Worm (Caenorhabditis elegans) whole organism, L2 larva: Measurements from ENCODE around the gene fbxa-86.

Experiments
- Y55F3AM.14 ChIP-seq: fragments of 200-800 bp; sonication (Bioruptor generic); optimal IDR thresholded peaks from 2 replicates; lab custom pipeline; 2018; ENCODE audit warnings: mild to moderate bottlenecking, missing genetic modification characterization, missing compliant biosample characterization
- ZK546.5 ChIP-seq: sonication (generic microtip); optimal IDR thresholded peaks from 2 replicates; lab custom pipeline; 2017; ENCODE audit warnings: missing biosample characterization, missing genetic modification characterization
- aly-2 ChIP-seq: fragments of 150-350 bp; optimal IDR thresholded peaks from 2 replicates; lab custom pipeline; 2014; ENCODE audit warnings: missing biosample characterization, missing genetic modification characterization
- ama-1 ChIP-seq: fragments of 150-350 bp; optimal IDR thresholded peaks from 2 replicates; lab custom pipeline; 2018; ENCODE audit warnings: inconsistent platforms
- ceh-82 ChIP-seq: fragments of 150-350 bp; optimal IDR thresholded peaks from 2 replicates; lab custom pipeline; 2014; ENCODE audit warnings: missing biosample characterization, missing genetic modification characterization
- crh-2 ChIP-seq: sonication (generic microtip); optimal IDR thresholded peaks from 2 replicates; lab custom pipeline; 2017; ENCODE audit warnings: missing biosample characterization, missing genetic modification characterization
- egl-27 ChIP-seq: sonication (generic microtip); optimal IDR thresholded peaks from 3 replicates; lab custom pipeline; 2017; ENCODE audit warnings: missing biosample characterization, missing genetic modification reagents, missing genetic modification characterization
- elt-1 ChIP-seq: fragments of 150-350 bp; optimal IDR thresholded peaks from 2 replicates; lab custom pipeline; 2014; ENCODE audit warnings: missing biosample characterization, missing genetic modification characterization
- fos-1 ChIP-seq: fragments of 150-350 bp; optimal IDR thresholded peaks from 2 replicates; lab custom pipeline; 2014; ENCODE audit warnings: missing biosample characterization, missing genetic modification characterization
- gmeb-1 ChIP-seq: fragments of 150-350 bp; optimal IDR thresholded peaks from 2 replicates; lab custom pipeline; 2014; ENCODE audit warnings: missing biosample characterization, missing genetic modification characterization
- lin-11 ChIP-seq: fragments of 150-350 bp; sonication (generic microtip); optimal IDR thresholded peaks from 2 replicates; lab custom pipeline; 2014; ENCODE audit warnings: missing biosample characterization, missing genetic modification characterization, inconsistent platforms, mixed read lengths
- lin-13 ChIP-seq: fragments of 150-350 bp; optimal IDR thresholded peaks from 2 replicates; lab custom pipeline; 2014; ENCODE audit warnings: missing biosample characterization, missing genetic modification reagents, missing genetic modification characterization
- lin-39 ChIP-seq: fragments of 150-350 bp; optimal IDR thresholded peaks from 2 replicates; lab custom pipeline; 2014; ENCODE audit warnings: missing biosample characterization, missing genetic modification reagents, missing genetic modification characterization
- mab-5 ChIP-seq: fragments of 150-350 bp; optimal IDR thresholded peaks from 2 replicates; lab custom pipeline; 2014; ENCODE audit warnings: missing biosample characterization, missing genetic modification characterization
- nhr-11 ChIP-seq: fragments of 150-350 bp; optimal IDR thresholded peaks from 2 replicates; lab custom pipeline; 2014; ENCODE audit warnings: missing biosample characterization, missing genetic modification characterization
- nhr-12 ChIP-seq: fragments of 150-350 bp; optimal IDR thresholded peaks from 2 replicates; lab custom pipeline; 2014; ENCODE audit warnings: missing biosample characterization, missing genetic modification characterization
- nhr-129 ChIP-seq: fragments of 150-350 bp; optimal IDR thresholded peaks from 2 replicates; lab custom pipeline; 2014; ENCODE audit warnings: missing biosample characterization, missing genetic modification characterization
- nhr-23 ChIP-seq: fragments of 150-350 bp; optimal IDR thresholded peaks from 2 replicates; lab custom pipeline; 2014; ENCODE audit warnings: missing biosample characterization, missing genetic modification reagents, missing genetic modification characterization
- nhr-25 ChIP-seq: fragments of 150-350 bp; sonication (generic microtip); optimal IDR thresholded peaks from 3 replicates; lab custom pipeline; 2014; ENCODE audit warnings: missing biosample characterization, missing genetic modification characterization
- sem-4 ChIP-seq: fragments of 150-350 bp; optimal IDR thresholded peaks from 2 replicates; lab custom pipeline; 2014; ENCODE audit warnings: missing biosample characterization, missing genetic modification reagents, missing genetic modification characterization
- skn-1 ChIP-seq: sonication (generic microtip); optimal IDR thresholded peaks from 2 replicates; lab custom pipeline; 2017; ENCODE audit warnings: missing biosample characterization, missing genetic modification characterization
- sma-3 ChIP-seq: sonication (generic microtip); optimal IDR thresholded peaks from 2 replicates; lab custom pipeline; 2016; ENCODE audit warnings: missing genetic modification reagents, missing genetic modification characterization, missing compliant biosample characterization
- sma-9 ChIP-seq, 2 experiments: fragments of 150-350 bp in 1 of 2; sonication (generic microtip) in 1 of 2; optimal IDR thresholded peaks; 2 replicates each; lab custom pipeline; 2014 to 2016; ENCODE audit warnings: missing genetic modification characterization in 2 of 2, mild to moderate bottlenecking in 1 of 2, missing biosample characterization in 1 of 2, missing compliant biosample characterization in 1 of 2, missing genetic modification reagents in 1 of 2, moderate library complexity in 1 of 2
- snpc-4 ChIP-seq: fragments of 150-350 bp; optimal IDR thresholded peaks from 2 replicates; lab custom pipeline; 2014; ENCODE audit warnings: missing biosample characterization, missing genetic modification characterization
- unc-39 ChIP-seq: fragments of 150-350 bp; optimal IDR thresholded peaks from 2 replicates; lab custom pipeline; 2014; ENCODE audit warnings: missing biosample characterization, missing genetic modification characterization
- unc-55 ChIP-seq: fragments of 150-350 bp; sonication (generic microtip); optimal IDR thresholded peaks from 3 replicates; lab custom pipeline; 2014; ENCODE audit warnings: missing biosample characterization, missing genetic modification reagents, missing genetic modification characterization
- unc-62 ChIP-seq: fragments of 150-350 bp; optimal IDR thresholded peaks from 2 replicates; lab custom pipeline; 2014; ENCODE audit warnings: missing biosample characterization, missing genetic modification reagents, missing genetic modification characterization
- zag-1 ChIP-seq: fragments of 150-350 bp; optimal IDR thresholded peaks from 2 replicates; lab custom pipeline; 2014; ENCODE audit warnings: missing biosample characterization, missing genetic modification characterization
- ztf-1 ChIP-seq: fragments of 200-800 bp; sonication (Bioruptor generic); conservative IDR thresholded peaks from 2 replicates; pipeline ENCODE4 v1.3.6; 2022; ENCODE audit warnings: missing genetic modification characterization, missing compliant biosample characterization
- ztf-11 ChIP-seq: sonication (generic microtip); optimal IDR thresholded peaks from 2 replicates; lab custom pipeline; 2017; ENCODE audit warnings: missing biosample characterization, missing genetic modification characterization
- ztf-4 ChIP-seq: fragments of 150-350 bp; optimal IDR thresholded peaks from 2 replicates; lab custom pipeline; 2014; ENCODE audit warnings: missing biosample characterization, missing genetic modification characterization

Gene fbxa-86

ce11 chrIV:4975995-4976394 lies 38.2 kb upstream of the fbxa-86 start, which contains the start of gene Y9C9A.16:
Gene Y9C9A.16 (minus strand): TSS chrIV:4976125.
- TF ChIP-seq lin-39 (tag; lab: Kevin White, UChicago) (no peak), ztf-1 (GFP tag; lab: Robert Waterston, UW) (no peak), zag-1 (tag; lab: Kevin White, UChicago) (no peak)

DNA sequence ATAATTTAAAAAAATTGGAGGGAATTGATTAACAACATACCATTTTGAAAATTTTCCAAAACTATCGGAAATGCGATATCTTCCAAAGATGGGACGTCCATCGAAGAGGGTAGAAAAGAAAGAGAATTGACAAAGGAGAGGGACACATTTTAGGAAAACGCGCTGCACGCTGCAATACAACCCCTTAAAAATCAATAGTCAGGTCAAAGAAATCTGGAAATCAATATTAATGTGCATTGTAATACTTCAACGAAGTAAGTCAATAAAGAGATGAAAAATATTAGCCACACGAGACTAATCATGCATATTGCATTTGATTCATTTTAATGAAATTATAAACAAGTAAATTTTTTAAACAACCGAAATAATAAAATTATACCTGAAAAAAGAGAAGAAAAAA lies 31.6 kb upstream of the fbxa-86 start, which contains the start of gene Y9C9A.13:
Gene Y9C9A.13 (minus strand): TSS at position 101 of the 400 bp plus-strand sequence.
- TF ChIP-seq ZK546.5 (tag; lab: Kevin White, UChicago), result no peak
- TF ChIP-seq sem-4 (tag; lab: Kevin White, UChicago), result no peak
- TF ChIP-seq zag-1 (tag; lab: Kevin White, UChicago), result no peak
- no peak for TF ChIP-seq nhr-11 (tag; lab: Kevin White, UChicago)
- no peak for TF ChIP-seq gmeb-1 (tag; lab: Kevin White, UChicago)
- TF ChIP-seq ceh-82, result no peak
- TF ChIP-seq nhr-23 (tag; lab: Kevin White, UChicago), result no peak
- TF ChIP-seq lin-11 (tag; lab: Kevin White, UChicago), result no peak
- no peak for TF ChIP-seq crh-2 (tag; lab: Kevin White, UChicago)
- TF ChIP-seq ztf-1 (GFP tag; lab: Robert Waterston, UW), result no peak
- TF ChIP-seq nhr-12, result no peak
- no peak for TF ChIP-seq mab-5 (tag; lab: Kevin White, UChicago)
- TF ChIP-seq ztf-11, result no peak
- TF ChIP-seq nhr-25 (tag; lab: Kevin White, UChicago), result no peak
- TF ChIP-seq sma-9 (GFP tag; optimal IDR thresholded peaks at IDR 0.05; lab: Kevin White, UChicago), result no peak
- no peak for TF ChIP-seq sma-9 (tag; optimal IDR thresholded peaks at IDR 0.05; lab: Kevin White, UChicago)

DNA sequence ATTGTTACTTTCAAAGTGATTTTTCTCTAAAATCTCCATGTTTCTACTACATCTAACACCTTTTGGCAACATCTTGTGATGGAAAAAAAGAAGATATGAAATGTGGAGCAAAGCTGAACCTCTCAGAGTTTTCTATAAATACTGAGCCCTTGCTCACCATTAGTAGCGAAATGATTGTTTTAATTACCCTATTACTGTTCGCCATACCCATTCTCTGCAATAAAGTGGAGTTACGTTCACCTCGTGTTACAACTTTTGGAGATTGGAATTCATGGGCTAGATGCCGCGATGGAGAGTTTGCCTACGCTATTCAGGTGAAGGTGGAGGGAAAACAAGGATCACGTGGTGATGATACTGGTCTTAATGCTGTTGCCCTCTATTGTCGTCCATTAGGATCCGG lies 26.0 kb upstream of the fbxa-86 start, which contains the start of gene txt-3:
Gene txt-3 (plus strand): TSS at position 125 of the 400 bp plus-strand sequence.
- TF ChIP-seq crh-2 (tag; lab: Kevin White, UChicago) (no peak), sma-9 (GFP tag; optimal IDR thresholded peaks at IDR 0.05; lab: Kevin White, UChicago) (no peak), sma-9 (tag; optimal IDR thresholded peaks at IDR 0.05; lab: Kevin White, UChicago) (no peak), gmeb-1 (tag; lab: Kevin White, UChicago) (no peak), nhr-25 (tag; lab: Kevin White, UChicago) (no peak), elt-1 (tag; lab: Kevin White, UChicago) (no peak), nhr-129 (tag; lab: Kevin White, UChicago) (no peak), skn-1 (tag; lab: Kevin White, UChicago) (no peak), sem-4 (tag; lab: Kevin White, UChicago) (no peak), fos-1 (no peak), Y55F3AM.14 (GFP tag; lab: Kevin White, UChicago) (no peak), aly-2 (tag; lab: Kevin White, UChicago) (no peak)

- TF ChIP-seq unc-62 (GFP tag; lab: Kevin White, UChicago), result no peak
- no peak for TF ChIP-seq snpc-4 (tag; lab: Kevin White, UChicago)
- TF ChIP-seq Y55F3AM.14 (GFP tag; lab: Kevin White, UChicago), result no peak
- no peak for TF ChIP-seq sem-4 (tag; lab: Kevin White, UChicago)
- no peak for TF ChIP-seq sma-9 (GFP tag; optimal IDR thresholded peaks at IDR 0.05; lab: Kevin White, UChicago)
- no peak for TF ChIP-seq sma-9 (tag; optimal IDR thresholded peaks at IDR 0.05; lab: Kevin White, UChicago)
- no peak for TF ChIP-seq lin-13
- TF ChIP-seq nhr-12, result no peak
- TF ChIP-seq ztf-1 (GFP tag; lab: Robert Waterston, UW), result no peak
- TF ChIP-seq unc-39 (tag; lab: Kevin White, UChicago), result no peak
- TF ChIP-seq ztf-4 (tag; lab: Kevin White, UChicago), result no peak
- TF ChIP-seq nhr-11 (tag; lab: Kevin White, UChicago), result no peak
- TF ChIP-seq, all 48 proteins: peak for 0
These were observed 22.8 kb upstream of the fbxa-86 start, which contains the start of gene str-164 for ce11 chrIV:4960623-4961022. Gene str-164 (plus strand): TSS chrIV:4960735.

ce11 chrIV:4953887-4954286 lies 16.1 kb upstream of the fbxa-86 start, which contains the start of gene str-163:
Gene str-163 (plus strand): TSS chrIV:4954187.
- no peak for TF ChIP-seq fos-1
- TF ChIP-seq nhr-25 (tag; lab: Kevin White, UChicago), result no peak
- TF ChIP-seq sma-3 (GFP tag; lab: Kevin White, UChicago), result no peak

ce11 chrIV:4945771-4946170 lies 8.0 kb upstream of the fbxa-86 start, which contains the start of gene str-169:
Gene str-169 (plus strand): TSS chrIV:4946071.
- no peak for TF ChIP-seq ztf-4 (tag; lab: Kevin White, UChicago)
- no peak for TF ChIP-seq egl-27
- no peak for TF ChIP-seq Y55F3AM.14 (GFP tag; lab: Kevin White, UChicago)
- TF ChIP-seq nhr-25 (tag; lab: Kevin White, UChicago), result no peak
- no peak for TF ChIP-seq nhr-11 (tag; lab: Kevin White, UChicago)
- no peak for TF ChIP-seq ama-1 (lab: Kevin White, UChicago)
- no peak for TF ChIP-seq unc-55 (GFP tag; lab: Kevin White, UChicago)
- TF ChIP-seq elt-1 (tag; lab: Kevin White, UChicago), result no peak
- TF ChIP-seq sma-9 (GFP tag; optimal IDR thresholded peaks at IDR 0.05; lab: Kevin White, UChicago), result no peak
- no peak for TF ChIP-seq sma-9 (tag; optimal IDR thresholded peaks at IDR 0.05; lab: Kevin White, UChicago)
- TF ChIP-seq, all 48 proteins: peak for 0
